Worm (Caenorhabditis elegans) whole organism, L1 larva: ENCODE data around the gene C49F8.3.

Experiments
- C16A3.4 ChIP-seq: fragments of 150-350 bp; optimal IDR thresholded peaks from 2 replicates; lab custom pipeline; 2014; ENCODE audit warnings: missing biosample characterization, missing genetic modification characterization
- Y116A8C.19 ChIP-seq: sonication (generic microtip); optimal IDR thresholded peaks from 2 replicates; lab custom pipeline; 2016; ENCODE audit warnings: missing compliant biosample characterization, missing genetic modification characterization, borderline replicate concordance
- aha-1 ChIP-seq: fragments of 150-350 bp; optimal IDR thresholded peaks from 2 replicates; lab custom pipeline; 2014; ENCODE audit warnings: missing biosample characterization, missing genetic modification characterization
- blmp-1 ChIP-seq: fragments of 150-350 bp; optimal IDR thresholded peaks from 2 replicates; lab custom pipeline; 2014; ENCODE audit warnings: missing biosample characterization, missing genetic modification characterization
- ceh-82 ChIP-seq, 3 experiments: fragments of 150-350 bp in 1 of 3; sonication (generic microtip) in 2 of 3; optimal IDR thresholded peaks; 2 replicates each; lab custom pipeline; 2014 to 2017; ENCODE audit warnings: missing biosample characterization in 3 of 3, missing genetic modification characterization in 3 of 3
- dsc-1 ChIP-seq: sonication (generic microtip); optimal IDR thresholded peaks from 2 replicates; lab custom pipeline; 2016; ENCODE audit warnings: mild to moderate bottlenecking, missing genetic modification characterization, missing compliant biosample characterization
- efl-1 ChIP-seq, 4 experiments: fragments of 150-350 bp; optimal IDR thresholded peaks in 3 of 4; peaks in 1 of 4; 1 replicate in 1 of 4; 2 replicates in 3 of 4; lab custom pipeline; 2014; ENCODE audit warnings: missing biosample characterization in 2 of 4, missing genetic modification characterization in 2 of 4, missing genetic modification reagents in 2 of 4
- egl-13 ChIP-seq: sonication (generic microtip); optimal IDR thresholded peaks from 2 replicates; lab custom pipeline; 2016; ENCODE audit warnings: missing genotype, missing genetic modification reagents, missing genetic modification characterization, missing compliant biosample characterization
- egl-27 ChIP-seq, 2 experiments: fragments of 150-350 bp in 1 of 2; sonication (generic microtip); optimal IDR thresholded peaks; 3 replicates each; lab custom pipeline; 2017 to 2018; ENCODE audit warnings: missing biosample characterization in 2 of 2, missing genetic modification characterization in 2 of 2, missing genetic modification reagents in 2 of 2
- elt-2 ChIP-seq: sonication (generic microtip); optimal IDR thresholded peaks from 2 replicates; lab custom pipeline; 2016; ENCODE audit warnings: missing genetic modification characterization, mild to moderate bottlenecking, inconsistent platforms, missing compliant biosample characterization, missing genetic modification reagents
- elt-3 ChIP-seq, 6 experiments: fragments of 150-350 bp in 1 of 6; sonication (generic microtip); optimal IDR thresholded peaks; 2 replicates each; lab custom pipeline; 2017 to 2018; ENCODE audit warnings: missing biosample characterization in 6 of 6, missing genetic modification characterization in 6 of 6, inconsistent platforms in 1 of 6
- fkh-10 ChIP-seq: sonication (generic microtip); optimal IDR thresholded peaks from 2 replicates; lab custom pipeline; 2017; ENCODE audit warnings: missing biosample characterization, missing genetic modification reagents, missing genetic modification characterization
- fkh-4 ChIP-seq: sonication (generic microtip); optimal IDR thresholded peaks from 2 replicates; lab custom pipeline; 2016; ENCODE audit warnings: missing compliant biosample characterization, missing genetic modification characterization, borderline replicate concordance
- fos-1 ChIP-seq: fragments of 150-350 bp; optimal IDR thresholded peaks from 2 replicates; lab custom pipeline; 2014; ENCODE audit warnings: missing biosample characterization, missing genetic modification characterization
- grh-1 ChIP-seq: fragments of 200-800 bp; sonication (Bioruptor generic); IDR thresholded peaks from 2 replicates; pipeline ENCODE4 v1.3.6; 2022; ENCODE audit warnings: missing genetic modification reagents, missing genetic modification characterization, missing compliant biosample characterization
- irx-1 ChIP-seq: sonication (generic microtip); optimal IDR thresholded peaks from 2 replicates; lab custom pipeline; 2016; ENCODE audit warnings: missing genetic modification characterization, missing compliant biosample characterization
- jun-1 ChIP-seq: fragments of 150-350 bp; optimal IDR thresholded peaks from 2 replicates; lab custom pipeline; 2014; ENCODE audit warnings: missing biosample characterization, missing genetic modification reagents, missing genetic modification characterization
- lin-13 ChIP-seq: fragments of 150-350 bp; optimal IDR thresholded peaks from 2 replicates; lab custom pipeline; 2014; ENCODE audit warnings: missing biosample characterization, missing genetic modification reagents, missing genetic modification characterization
- lin-14 ChIP-seq: fragments of 200-800 bp; sonication (Bioruptor generic); optimal IDR thresholded peaks from 2 replicates; lab custom pipeline; 2018; ENCODE audit warnings: mild to moderate bottlenecking, missing genetic modification characterization, moderate library complexity, missing compliant biosample characterization
- lin-35 ChIP-seq, 2 experiments: fragments of 150-350 bp; optimal IDR thresholded peaks; 2 replicates each; lab custom pipeline; 2014; ENCODE audit warnings: missing biosample characterization in 2 of 2, missing genetic modification characterization in 2 of 2, missing genetic modification reagents in 2 of 2
- lin-39 ChIP-seq: fragments of 150-350 bp; optimal IDR thresholded peaks from 2 replicates; lab custom pipeline; 2014; ENCODE audit warnings: missing biosample characterization, missing genetic modification reagents, missing genetic modification characterization
- mab-9 ChIP-seq: fragments of 200-800 bp; sonication (Bioruptor generic); IDR thresholded peaks from 2 replicates; pipeline ENCODE4 v1.3.6; 2022; ENCODE audit warnings: missing genetic modification reagents, missing genetic modification characterization, missing compliant biosample characterization
- mdl-1 ChIP-seq, 2 experiments: fragments of 150-350 bp; optimal IDR thresholded peaks; 2 replicates each; lab custom pipeline; 2014 to 2017; ENCODE audit warnings: missing biosample characterization in 2 of 2, missing genetic modification characterization in 2 of 2, inconsistent platforms in 1 of 2
- mef-2 ChIP-seq: fragments of 150-350 bp; optimal IDR thresholded peaks from 2 replicates; lab custom pipeline; 2014; ENCODE audit warnings: missing biosample characterization, missing genetic modification characterization
- mep-1 ChIP-seq: fragments of 150-350 bp; optimal IDR thresholded peaks from 2 replicates; lab custom pipeline; 2014; ENCODE audit warnings: missing biosample characterization, missing genetic modification characterization
- nhr-11 ChIP-seq: fragments of 150-350 bp; optimal IDR thresholded peaks from 2 replicates; lab custom pipeline; 2014; ENCODE audit warnings: missing biosample characterization, missing genetic modification characterization
- nhr-19 ChIP-seq: fragments of 200-800 bp; sonication (Bioruptor generic); conservative IDR thresholded peaks from 2 replicates; pipeline ENCODE4 v1.3.6; 2022; ENCODE audit warnings: missing genetic modification characterization, missing compliant biosample characterization
- nhr-20 ChIP-seq: sonication (generic microtip); optimal IDR thresholded peaks from 2 replicates; lab custom pipeline; 2016; ENCODE audit warnings: mild to moderate bottlenecking, missing genetic modification characterization, missing compliant biosample characterization
- nhr-237 ChIP-seq: fragments of 150-350 bp; optimal IDR thresholded peaks from 2 replicates; lab custom pipeline; 2014; ENCODE audit warnings: missing biosample characterization, missing genetic modification characterization
- nhr-71 ChIP-seq: sonication (generic microtip); optimal IDR thresholded peaks from 2 replicates; lab custom pipeline; 2016; ENCODE audit warnings: mild to moderate bottlenecking, missing genetic modification characterization, moderate library complexity, missing compliant biosample characterization
- nhr-77 ChIP-seq: fragments of 150-350 bp; optimal IDR thresholded peaks from 2 replicates; lab custom pipeline; 2014; ENCODE audit warnings: missing biosample characterization, missing genetic modification characterization
- nhr-84 ChIP-seq: sonication (generic microtip); optimal IDR thresholded peaks from 2 replicates; lab custom pipeline; 2017; ENCODE audit warnings: missing biosample characterization, missing genetic modification characterization
- nhr-85 ChIP-seq: sonication (generic microtip); peaks from one replicate; lab custom pipeline; 2016; ENCODE audit warnings: missing genetic modification characterization, inconsistent platforms, missing compliant biosample characterization
- pag-3 ChIP-seq: sonication (generic microtip); optimal IDR thresholded peaks from 2 replicates; lab custom pipeline; 2017; ENCODE audit warnings: missing genetic modification characterization, mild to moderate bottlenecking, missing compliant biosample characterization, antibody characterized with exemption, borderline replicate concordance; ENCODE audit not compliant: insufficient read depth
- pax-3 ChIP-seq: fragments of 200-800 bp; sonication (Bioruptor generic); optimal IDR thresholded peaks from 2 replicates; lab custom pipeline; 2018; ENCODE audit warnings: mild to moderate bottlenecking, missing genetic modification characterization, moderate library complexity, missing compliant biosample characterization
- rnt-1 ChIP-seq: sonication (generic microtip); optimal IDR thresholded peaks from 2 replicates; lab custom pipeline; 2016; ENCODE audit warnings: mild to moderate bottlenecking, missing genetic modification characterization, moderate library complexity, missing compliant biosample characterization
- skn-1 ChIP-seq: fragments of 150-350 bp; optimal IDR thresholded peaks from 2 replicates; lab custom pipeline; 2014; ENCODE audit warnings: missing biosample characterization, missing genetic modification characterization
- snpc-4 ChIP-seq: fragments of 150-350 bp; optimal IDR thresholded peaks from 2 replicates; lab custom pipeline; 2014; ENCODE audit warnings: missing biosample characterization, missing genetic modification characterization
- snu-23 ChIP-seq: sonication (generic microtip); optimal IDR thresholded peaks from 2 replicates; lab custom pipeline; 2016; ENCODE audit warnings: missing genetic modification characterization, missing compliant biosample characterization
- sox-4 ChIP-seq: sonication (generic microtip); optimal IDR thresholded peaks from 2 replicates; lab custom pipeline; 2016; ENCODE audit warnings: missing genetic modification characterization, missing compliant biosample characterization
- sptf-1 ChIP-seq: fragments of 150-350 bp; optimal IDR thresholded peaks from 2 replicates; lab custom pipeline; 2014; ENCODE audit warnings: missing biosample characterization, missing genetic modification characterization
- sup-37 ChIP-seq: fragments of 200-800 bp; sonication (Bioruptor generic); optimal IDR thresholded peaks from 2 replicates; lab custom pipeline; 2018; ENCODE audit warnings: mild to moderate bottlenecking, missing genetic modification characterization, missing compliant biosample characterization
- swsn-7 ChIP-seq: sonication (generic microtip); optimal IDR thresholded peaks from 2 replicates; lab custom pipeline; 2016; ENCODE audit warnings: missing genetic modification characterization, missing compliant biosample characterization
- tbx-2 ChIP-seq: sonication (generic microtip); optimal IDR thresholded peaks from 2 replicates; lab custom pipeline; 2016; ENCODE audit warnings: missing genetic modification characterization, missing compliant biosample characterization
- unc-130 ChIP-seq: fragments of 150-350 bp; optimal IDR thresholded peaks from 2 replicates; lab custom pipeline; 2017; ENCODE audit warnings: missing biosample characterization, missing genetic modification characterization, inconsistent platforms
- unc-62 ChIP-seq: fragments of 150-350 bp; optimal IDR thresholded peaks from 2 replicates; lab custom pipeline; 2014; ENCODE audit warnings: missing biosample characterization, missing genetic modification reagents, missing genetic modification characterization
- vab-15 ChIP-seq: sonication (generic microtip); optimal IDR thresholded peaks from 2 replicates; lab custom pipeline; 2017; ENCODE audit warnings: missing genotype, mild to moderate bottlenecking, missing genetic modification characterization, missing compliant biosample characterization
- xbp-1 ChIP-seq: sonication (generic microtip); optimal IDR thresholded peaks from 2 replicates; lab custom pipeline; 2016; ENCODE audit warnings: missing genetic modification characterization, missing compliant biosample characterization
- ztf-4 ChIP-seq: fragments of 150-350 bp; optimal IDR thresholded peaks from 2 replicates; lab custom pipeline; 2014; ENCODE audit warnings: missing biosample characterization, missing genetic modification characterization

The C49F8.3 gene

DNA sequence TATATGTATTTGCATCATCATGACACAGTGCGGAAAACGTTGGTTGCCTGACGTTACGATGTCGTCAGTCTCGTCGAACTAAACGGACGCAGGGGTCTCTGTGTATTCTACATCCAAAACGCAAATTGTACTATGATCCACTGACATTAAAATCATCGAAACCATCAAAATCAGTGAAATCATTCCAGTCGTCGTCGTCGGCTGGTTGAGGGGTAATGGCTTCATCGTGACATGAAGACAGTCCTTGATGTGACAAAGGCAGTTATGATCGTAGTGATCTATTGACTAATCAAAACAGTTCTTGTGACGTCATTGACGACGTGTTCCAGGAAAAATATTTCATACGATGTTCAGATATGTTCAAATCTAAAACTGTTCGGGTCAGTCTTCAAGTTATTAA, 29.7 kb downstream of the C49F8.3 start:
- TF ChIP-seq nhr-19 (GFP tag; lab: Robert Waterston, UW) (peak; percentile 33), snu-23 (GFP tag; lab: Kevin White, UChicago) (peak; percentile 33), fkh-4 (tag; lab: Kevin White, UChicago) (no peak), dsc-1 (tag; lab: Kevin White, UChicago) (no peak), egl-13 (no peak), nhr-71 (tag; lab: Kevin White, UChicago) (peak; percentile 20), nhr-20 (tag; lab: Kevin White, UChicago) (peak; percentile 42), ztf-4 (tag; lab: Kevin White, UChicago) (no peak), snpc-4 (tag; lab: Kevin White, UChicago) (no peak), nhr-85 (tag; lab: Kevin White, UChicago) (peak; percentile 56), blmp-1 (tag; lab: Kevin White, UChicago) (peak; percentile 84)

DNA sequence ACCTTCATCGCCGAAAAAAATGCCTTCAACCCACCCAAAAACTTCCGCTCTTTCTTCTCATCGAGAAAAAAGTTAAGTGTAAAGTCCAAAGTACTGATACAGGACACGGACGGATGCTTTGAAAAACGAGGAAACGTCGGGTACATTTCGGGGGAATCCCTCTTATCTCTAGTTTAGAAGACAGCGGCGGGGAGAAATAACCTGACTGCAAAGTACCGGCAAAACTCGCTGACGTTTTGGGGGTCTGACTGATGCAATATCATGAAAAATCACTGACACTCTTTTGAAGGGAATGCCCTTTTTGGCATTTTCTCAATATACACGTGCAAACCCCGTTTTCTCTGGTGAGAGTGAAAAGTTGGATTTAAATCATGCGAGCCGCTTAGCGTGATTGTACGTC, 30.9 kb downstream of the C49F8.3 start:
- TF ChIP-seq grh-1 (GFP tag; lab: Robert Waterston, UW) = peak; percentile 71
- peak; percentile 23 for TF ChIP-seq C16A3.4
- peak; percentile 20 for TF ChIP-seq nhr-11 (tag; lab: Kevin White, UChicago)
- peak; percentile 18 for TF ChIP-seq swsn-7 (tag; lab: Kevin White, UChicago)
- peak; percentile 38 for TF ChIP-seq nhr-77 (tag; lab: Kevin White, UChicago)
- TF ChIP-seq nhr-237 = no peak
- no peak for TF ChIP-seq fos-1
- no peak for TF ChIP-seq vab-15 (tag; lab: Kevin White, UChicago)
- TF ChIP-seq mef-2 (tag; lab: Kevin White, UChicago) = peak; percentile 45
- peak; percentile 80 for TF ChIP-seq snu-23 (GFP tag; lab: Kevin White, UChicago)
- no peak for TF ChIP-seq sptf-1 (tag; lab: Kevin White, UChicago)
- peak; percentile 39 for TF ChIP-seq pag-3
- TF ChIP-seq egl-27 (tag; optimal IDR thresholded peaks at IDR 0.05; lab: Kevin White, UChicago) = peak; percentile 47 to 68
- TF ChIP-seq unc-130 (tag; lab: Kevin White, UChicago) = no peak
- TF ChIP-seq pax-3 (tag; lab: Kevin White, UChicago) = no peak
- no peak for TF ChIP-seq aha-1 (tag; lab: Kevin White, UChicago)
- peak in 1 of 2 experiments; percentile 80 for TF ChIP-seq mdl-1 (tag; optimal IDR thresholded peaks at IDR 0.05; lab: Kevin White, UChicago)
- TF ChIP-seq Y116A8C.19 (tag; lab: Kevin White, UChicago) = no peak
- no peak for TF ChIP-seq sup-37 (GFP tag; lab: Kevin White, UChicago)
- peak in 1 of 2 experiments; percentile 10 for TF ChIP-seq efl-1 (optimal IDR thresholded peaks at IDR 0.05; lab: Kevin White, UChicago)
- no peak for TF ChIP-seq efl-1 (GFP tag; optimal IDR thresholded peaks at IDR 0.05 in 1 of 2; lab: Kevin White, UChicago)
- TF ChIP-seq fkh-10 (GFP tag; lab: Kevin White, UChicago) = no peak
- TF ChIP-seq lin-39 (tag; lab: Kevin White, UChicago) = peak; percentile 58
- peak; percentile 62 for TF ChIP-seq mep-1
- TF ChIP-seq lin-14 (GFP tag; lab: Kevin White, UChicago) = peak; percentile 94
- TF ChIP-seq xbp-1 (tag; lab: Kevin White, UChicago) = peak; percentile 4
- peak in 1 of 2 experiments; percentile 79 for TF ChIP-seq lin-35 (GFP tag; optimal IDR thresholded peaks at IDR 0.05; lab: Kevin White, UChicago)
- peak; percentile 93 for TF ChIP-seq nhr-71 (tag; lab: Kevin White, UChicago)
- TF ChIP-seq nhr-84 (tag; lab: Kevin White, UChicago) = no peak
- TF ChIP-seq irx-1 (tag; lab: Kevin White, UChicago) = peak; percentile 10
- TF ChIP-seq unc-62 (GFP tag; lab: Kevin White, UChicago) = no peak
- peak in 1 of 3 experiments; percentile 4 for TF ChIP-seq ceh-82 (tag; optimal IDR thresholded peaks at IDR 0.05; lab: Kevin White, UChicago)
- TF ChIP-seq lin-13 (GFP tag; lab: Kevin White, UChicago) = peak; percentile 38
- TF ChIP-seq rnt-1 (tag; lab: Kevin White, UChicago) = peak; percentile 69
- peak; percentile 99 for TF ChIP-seq nhr-85 (tag; lab: Kevin White, UChicago)
- TF ChIP-seq mab-9 = no peak
- TF ChIP-seq tbx-2 (tag; lab: Kevin White, UChicago) = peak; percentile 88
- peak; percentile 72 for TF ChIP-seq jun-1 (tag; lab: Kevin White, UChicago)
- peak in 4 of 6 experiments; percentile 2 to 91 (median 64) for TF ChIP-seq elt-3 (tag; optimal IDR thresholded peaks at IDR 0.05; lab: Kevin White, UChicago)
- peak; percentile 23 for TF ChIP-seq skn-1
- no peak for TF ChIP-seq dsc-1 (tag; lab: Kevin White, UChicago)
- TF ChIP-seq sox-4 (tag; lab: Kevin White, UChicago) = peak; percentile 7
- peak; percentile 77 for TF ChIP-seq elt-2
- peak; percentile 95 for TF ChIP-seq nhr-20 (tag; lab: Kevin White, UChicago)
- no peak for TF ChIP-seq fkh-4 (tag; lab: Kevin White, UChicago)
